Comparison of ENCODE assay signal across 4 fruit fly cellular contexts in genomic region chr2L:14623854-14624253, dm6.
TF ChIP-seq lines count a peak whose summit lies in the region.

No protein-coding gene starts in this region.

- no peak for TF ChIP-seq CTCF in whole organism, embryonic (GFP tag; optimal IDR thresholded peaks at IDR 0.05; lab: Kevin White, UChicago)

TF ChIP-seq in whole organism, embryonic, 481 proteins besides CTCF, POLR2A, EP300 and RAD21 (continues in another document):
- TF ChIP-seq trem (tag; optimal IDR thresholded peaks at IDR 0.05; lab: Kevin White, UChicago) (no peak), Sry-β (GFP tag; optimal IDR thresholded peaks at IDR 0.05; lab: Kevin White, UChicago) (no peak), twi (tag; optimal IDR thresholded peaks at IDR 0.05; lab: Kevin White, UChicago) (no peak), tin (GFP tag; optimal IDR thresholded peaks at IDR 0.05; lab: Kevin White, UChicago) (no peak), CrebB (tag; optimal IDR thresholded peaks at IDR 0.05; lab: Kevin White, UChicago) (no peak), CG1603 (tag; optimal IDR thresholded peaks at IDR 0.05; lab: Kevin White, UChicago) (peak; percentile 21), CG10979 (tag; optimal IDR thresholded peaks at IDR 0.05; lab: Kevin White, UChicago) (no peak), Atf-2 (GFP tag; optimal IDR thresholded peaks at IDR 0.05; lab: Kevin White, UChicago) (no peak), CG11504 (tag; optimal IDR thresholded peaks at IDR 0.05; lab: Kevin White, UChicago) (peak; percentile 87), unc-4 (GFP tag; IDR thresholded peaks at IDR 0.05; lab: Robert Waterston, UW; ENCODE audit: partially characterized antibody) (no peak), sens (GFP tag; lab: Kevin White, UChicago) (peak; percentile 77), prd (optimal IDR thresholded peaks at IDR 0.05; lab: Kevin White, UChicago) (no peak), prd (GFP tag; IDR thresholded peaks at IDR 0.05; lab: Robert Waterston, UW) (0 out of 3 replicates have a peak, but pooled peaks have one; percentile 15), CG4404 (GFP tag; IDR thresholded peaks at IDR 0.05; lab: Robert Waterston, UW) (peak; percentile 31; the same call in 1 of the 2 replicates), Ets65A (GFP tag; lab: Kevin White, UChicago) (peak; percentile 32), gcm2 (GFP tag; optimal IDR thresholded peaks at IDR 0.05; lab: Kevin White, UChicago) (no peak), Blimp-1 (GFP tag; optimal IDR thresholded peaks at IDR 0.05; lab: Kevin White, UChicago) (no peak), Sox102F (GFP tag; optimal IDR thresholded peaks at IDR 0.05; lab: Kevin White, UChicago) (peak; percentile 18), vnd (GFP tag; IDR thresholded peaks at IDR 0.05; lab: Robert Waterston, UW; ENCODE audit: partially characterized antibody) (no peak), CG15601 (tag; optimal IDR thresholded peaks at IDR 0.05; lab: Kevin White, UChicago) (no peak), Jarid2 (GFP tag; optimal IDR thresholded peaks at IDR 0.05; lab: Kevin White, UChicago) (no peak), Deaf1 (tag; optimal IDR thresholded peaks at IDR 0.05; lab: Kevin White, UChicago) (no peak), Vsx1 (GFP tag; optimal IDR thresholded peaks at IDR 0.05; lab: Kevin White, UChicago) (no peak)

TF ChIP-seq in whole organism, prepupa, 60 proteins besides CTCF, POLR2A, EP300 and RAD21 (continues in another document):
- TF ChIP-seq CG8632 (GFP tag; optimal IDR thresholded peaks at IDR 0.05; lab: Kevin White, UChicago) (no peak), fd59A (GFP tag; optimal IDR thresholded peaks at IDR 0.05; lab: Kevin White, UChicago) (no peak), Ets96B (tag; optimal IDR thresholded peaks at IDR 0.05; lab: Kevin White, UChicago) (no peak), acj6 (GFP tag; optimal IDR thresholded peaks at IDR 0.05; lab: Kevin White, UChicago) (peak; percentile 52), CG4318 (GFP tag; optimal IDR thresholded peaks at IDR 0.05; lab: Kevin White, UChicago) (peak; percentile 40), vri (GFP tag; optimal IDR thresholded peaks at IDR 0.05; lab: Kevin White, UChicago) (no peak), salr (GFP tag; optimal IDR thresholded peaks at IDR 0.05; lab: Kevin White, UChicago) (peak in 1 of 2 experiments; percentile 70), CG15336 (GFP tag; IDR thresholded peaks at IDR 0.05; lab: Robert Waterston, UW) (peak; percentile 83), cyc (GFP tag; optimal IDR thresholded peaks at IDR 0.05; lab: Kevin White, UChicago) (peak; percentile 27), CG6163 (GFP tag; IDR thresholded peaks at IDR 0.05; lab: Robert Waterston, UW) (peak; percentile 88), pdm3 (GFP tag; optimal IDR thresholded peaks at IDR 0.05; lab: Kevin White, UChicago) (peak; percentile 76), svp (GFP tag; lab: Kevin White, UChicago) (peak; percentile 14), Lpt (GFP tag; optimal IDR thresholded peaks at IDR 0.05; lab: Kevin White, UChicago) (peak; percentile 70), Gug (GFP tag; IDR thresholded peaks at IDR 0.05; lab: Robert Waterston, UW) (peak; percentile 76), achi (GFP tag; optimal IDR thresholded peaks at IDR 0.05; lab: Kevin White, UChicago) (peak; percentile 67), Sox14 (GFP tag; optimal IDR thresholded peaks at IDR 0.05; lab: Kevin White, UChicago) (peak; percentile 76), CG8119 (GFP tag; IDR thresholded peaks at IDR 0.05; lab: Robert Waterston, UW) (peak; percentile 80), Hr38 (GFP tag; optimal IDR thresholded peaks at IDR 0.05; lab: Kevin White, UChicago) (no peak), Eip78C (GFP tag; lab: Kevin White, UChicago) (peak; percentile 91), Sox102F (GFP tag; optimal IDR thresholded peaks at IDR 0.05; lab: Kevin White, UChicago) (no peak), CG10631 (GFP tag; optimal IDR thresholded peaks at IDR 0.05; lab: Kevin White, UChicago) (peak; percentile 62), CG6792 (GFP tag; optimal IDR thresholded peaks at IDR 0.05; lab: Kevin White, UChicago) (peak; percentile 26), CG3032 (tag; optimal IDR thresholded peaks at IDR 0.05; lab: Kevin White, UChicago) (no peak), Ets21C (GFP tag; optimal IDR thresholded peaks at IDR 0.05; lab: Kevin White, UChicago) (no peak), OdsH (GFP tag; optimal IDR thresholded peaks at IDR 0.05; lab: Kevin White, UChicago) (peak; percentile 70)

TF ChIP-seq in whole organism, pupa, 21 proteins besides CTCF, POLR2A, EP300 and RAD21:
- TF ChIP-seq CG8301 (tag; optimal IDR thresholded peaks at IDR 0.05; lab: Kevin White, UChicago) (peak; percentile 86), CG34367 (tag; optimal IDR thresholded peaks at IDR 0.05; lab: Kevin White, UChicago) (no peak), Pif1B (GFP tag; optimal IDR thresholded peaks at IDR 0.05; lab: Kevin White, UChicago) (peak; percentile 73), rn (GFP tag; IDR thresholded peaks at IDR 0.05; lab: Robert Waterston, UW) (peak; percentile 61), Pif1A (GFP tag; optimal IDR thresholded peaks at IDR 0.05; lab: Kevin White, UChicago) (peak; percentile 74), CG10348 (GFP tag; IDR thresholded peaks at IDR 0.05; lab: Robert Waterston, UW) (no peak), Ets98B (GFP tag; IDR thresholded peaks at IDR 0.05; lab: Robert Waterston, UW) (peak; percentile 82), CG12605 (GFP tag; IDR thresholded peaks at IDR 0.05; lab: Robert Waterston, UW) (peak; percentile 65; the same call in 1 of the 2 replicates), gl (tag; optimal IDR thresholded peaks at IDR 0.05; lab: Kevin White, UChicago) (no peak), CG17806 (tag; optimal IDR thresholded peaks at IDR 0.05; lab: Kevin White, UChicago) (peak; percentile 32), CG9948 (tag; optimal IDR thresholded peaks at IDR 0.05; lab: Kevin White, UChicago) (peak; percentile 37), Snoo (tag; optimal IDR thresholded peaks at IDR 0.05; lab: Kevin White, UChicago) (no peak), EcR (GFP tag; optimal IDR thresholded peaks at IDR 0.05; lab: Kevin White, UChicago) (no peak), CG4496 (GFP tag; IDR thresholded peaks at IDR 0.05; lab: Robert Waterston, UW) (peak; percentile 87), CG15710 (tag; optimal IDR thresholded peaks at IDR 0.05; lab: Kevin White, UChicago) (no peak), fd96Ca (GFP tag; IDR thresholded peaks at IDR 0.05; lab: Robert Waterston, UW) (peak; percentile 69; the same call in 2 of the 3 replicates), CG13204 (GFP tag; optimal IDR thresholded peaks at IDR 0.05; lab: Kevin White, UChicago) (no peak), D1 (tag; optimal IDR thresholded peaks at IDR 0.05; lab: Kevin White, UChicago) (no peak), CG8159 (tag; optimal IDR thresholded peaks at IDR 0.05; lab: Kevin White, UChicago) (no peak), CG32121 (GFP tag; IDR thresholded peaks at IDR 0.05; lab: Robert Waterston, UW) (peak; percentile 73), CG14655 (GFP tag; optimal IDR thresholded peaks at IDR 0.05; lab: Kevin White, UChicago) (peak; percentile 86)

TF ChIP-seq in whole organism, wandering third instar larva, 38 proteins besides CTCF, POLR2A, EP300 and RAD21:
- peak; percentile 6 for TF ChIP-seq ey (GFP tag; optimal IDR thresholded peaks at IDR 0.05; lab: Kevin White, UChicago)
- no peak for TF ChIP-seq CG9705 (GFP tag; optimal IDR thresholded peaks at IDR 0.05; lab: Kevin White, UChicago)

Comparison
In these comparisons a context has a peak if more than half of its experiments do, and no peak if none do; other contexts are left out.
1. Of the 7 proteins assayed by ChIP-seq in both whole organism, embryonic and whole organism, prepupa: peak only in whole organism, embryonic: Sox102F; only in whole organism, prepupa: Gug, Hr39 and Lpt; in both: none; in neither: 3.